Fruit fly (Drosophila melanogaster) whole organism, embryonic: Measurements from ENCODE around the gene dsx-c73A.

Experiments
- Atf3 ChIP-seq: fragments of 200-800 bp; sonication (Bioruptor generic); optimal IDR thresholded peaks from 3 replicates; lab custom pipeline; 2016; ENCODE audit warnings: missing biosample characterization, missing genetic modification characterization
- Awh ChIP-seq: fragments of 200-800 bp; sonication (Bioruptor generic); IDR thresholded peaks from 2 replicates; pipeline ENCODE4, ENCODE4 v1.3.6; 2022; ENCODE audit warnings: missing biosample characterization, missing genetic modification characterization
- Bgb ChIP-seq: fragments of 200-800 bp; sonication (Bioruptor generic); IDR thresholded peaks from 2 replicates; pipeline ENCODE4 v1.3.6; 2022; ENCODE audit warnings: missing biosample characterization, missing genetic modification characterization; ENCODE audit not compliant: partially characterized antibody
- CG10565 ChIP-seq: fragments of 200-800 bp; sonication (Bioruptor generic); optimal IDR thresholded peaks from 3 replicates; lab custom pipeline; 2016; ENCODE audit warnings: missing biosample characterization, mild to moderate bottlenecking, missing genetic modification characterization
- CG14014 ChIP-seq: fragments of 200-800 bp; sonication (Bioruptor generic); IDR thresholded peaks from 2 replicates; pipeline ENCODE4 v1.3.6; 2022; ENCODE audit warnings: missing biosample characterization, missing genetic modification characterization
- CG15073 ChIP-seq: fragments of 200-800 bp; sonication (Bioruptor generic); optimal IDR thresholded peaks from 2 replicates; lab custom pipeline; 2016; ENCODE audit warnings: missing biosample characterization, missing genetic modification characterization
- CG16863 ChIP-seq: fragments of 200-800 bp; sonication (Bioruptor generic); optimal IDR thresholded peaks from 3 replicates; lab custom pipeline; 2016; ENCODE audit warnings: missing biosample characterization, missing genetic modification characterization
- CG1832 ChIP-seq: fragments of 200-800 bp; sonication (Bioruptor generic); optimal IDR thresholded peaks from 2 replicates; lab custom pipeline; 2017; ENCODE audit warnings: missing biosample characterization, mild to moderate bottlenecking, missing genetic modification characterization, inconsistent platforms
- CG2678 ChIP-seq: fragments of 200-800 bp; sonication (Bioruptor generic); optimal IDR thresholded peaks from 3 replicates; lab custom pipeline; 2019; ENCODE audit warnings: missing biosample characterization, mild to moderate bottlenecking, missing genetic modification characterization, moderate library complexity
- CG2875 ChIP-seq: fragments of 200-800 bp; sonication (Bioruptor generic); optimal IDR thresholded peaks from 2 replicates; lab custom pipeline; 2017; ENCODE audit warnings: missing biosample characterization, mild to moderate bottlenecking, missing genetic modification characterization, missing genetic modification reagents
- CG32532 ChIP-seq: fragments of 200-800 bp; sonication (Bioruptor generic); IDR thresholded peaks from 2 replicates; pipeline ENCODE4 v1.3.6; 2022; ENCODE audit warnings: missing biosample characterization, missing genetic modification characterization
- CG32772 ChIP-seq: fragments of 200-800 bp; sonication (Bioruptor generic); IDR thresholded peaks from 2 replicates; pipeline ENCODE4 v1.3.6; 2022; ENCODE audit warnings: missing biosample characterization, missing genetic modification characterization
- CG34376 ChIP-seq: fragments of 200-800 bp; sonication (Bioruptor generic); optimal IDR thresholded peaks from 2 replicates; lab custom pipeline; 2018; ENCODE audit warnings: missing biosample characterization, mild to moderate bottlenecking, missing genetic modification characterization
- CG34422 ChIP-seq: fragments of 200-800 bp; sonication (Bioruptor generic); IDR thresholded peaks from 3 replicates; pipeline ENCODE4 v1.3.6; 2022; ENCODE audit warnings: missing biosample characterization, missing genetic modification characterization
- CG3847 ChIP-seq: fragments of 200-800 bp; sonication (Bioruptor generic); IDR thresholded peaks from 2 replicates; pipeline ENCODE4 v1.3.6; 2022; ENCODE audit warnings: missing biosample characterization, missing genetic modification characterization
- CG3995 ChIP-seq: fragments of 200-800 bp; sonication (Bioruptor generic); optimal IDR thresholded peaks from 3 replicates; lab custom pipeline; 2016; ENCODE audit warnings: missing biosample characterization, missing genetic modification characterization
- CG43689 ChIP-seq: fragments of 200-800 bp; sonication (Bioruptor generic); IDR thresholded peaks from 2 replicates; pipeline ENCODE4 v1.3.6; 2022; ENCODE audit warnings: missing biosample characterization, missing genetic modification characterization
- CG4404 ChIP-seq: fragments of 200-800 bp; sonication (Bioruptor generic); IDR thresholded peaks from 2 replicates; pipeline ENCODE4 v1.3.6; 2022; ENCODE audit warnings: missing biosample characterization, missing genetic modification characterization
- CG7357 ChIP-seq: fragments of 200-800 bp; sonication (Bioruptor generic); IDR thresholded peaks from 3 replicates; pipeline ENCODE4 v1.3.6; 2022; ENCODE audit warnings: missing biosample characterization, missing genetic modification characterization
- CG7928 ChIP-seq: fragments of 200-800 bp; sonication (Bioruptor generic); optimal IDR thresholded peaks from 2 replicates; lab custom pipeline; 2017; ENCODE audit warnings: missing biosample characterization, mild to moderate bottlenecking, missing genetic modification characterization
- CG9215 ChIP-seq: fragments of 200-800 bp; sonication (Bioruptor generic); IDR thresholded peaks from 2 replicates; pipeline ENCODE4 v1.3.6; 2022; ENCODE audit warnings: missing biosample characterization, missing genetic modification characterization
- CHES-1-like ChIP-seq: fragments of 200-800 bp; sonication (Bioruptor generic); optimal IDR thresholded peaks from 2 replicates; lab custom pipeline; 2016; ENCODE audit warnings: missing biosample characterization, missing genetic modification characterization
- CoRest ChIP-seq: fragments of 200-800 bp; sonication (Bioruptor generic); optimal IDR thresholded peaks from 3 replicates; lab custom pipeline; 2018; ENCODE audit warnings: missing biosample characterization, mild to moderate bottlenecking, missing genetic modification characterization, moderate library complexity
- D19B ChIP-seq: fragments of 200-800 bp; sonication (Bioruptor generic); optimal IDR thresholded peaks from 2 replicates; lab custom pipeline; 2017; ENCODE audit warnings: missing biosample characterization, mild to moderate bottlenecking, missing genetic modification characterization
- E2f1 ChIP-seq: fragments of 200-800 bp; sonication (Bioruptor generic); IDR thresholded peaks from 2 replicates; pipeline ENCODE4 v1.3.6; 2022; ENCODE audit warnings: missing biosample characterization, missing genetic modification characterization
- HLH54F ChIP-seq: fragments of 200-800 bp; sonication (Bioruptor generic); optimal IDR thresholded peaks from 3 replicates; lab custom pipeline; 2016; ENCODE audit warnings: missing biosample characterization, missing genetic modification characterization
- Hand ChIP-seq: fragments of 200-800 bp; sonication (Bioruptor generic); optimal IDR thresholded peaks from 2 replicates; lab custom pipeline; 2017; ENCODE audit warnings: mild to moderate bottlenecking, missing biosample characterization, missing genetic modification reagents, missing genetic modification characterization
- Mes4 ChIP-seq: fragments of 200-800 bp; sonication (Bioruptor generic); optimal IDR thresholded peaks from 2 replicates; lab custom pipeline; 2016; ENCODE audit warnings: missing biosample characterization, missing genetic modification characterization
- Opbp ChIP-seq: fragments of 200-800 bp; sonication (Bioruptor generic); IDR thresholded peaks from 3 replicates; pipeline ENCODE4 v1.3.6; 2022; ENCODE audit warnings: missing biosample characterization, missing genetic modification characterization; ENCODE audit not compliant: partially characterized antibody
- Spps ChIP-seq: fragments of 200-800 bp; sonication (Bioruptor generic); optimal IDR thresholded peaks from 2 replicates; lab custom pipeline; 2018; ENCODE audit warnings: missing biosample characterization, mild to moderate bottlenecking, missing genetic modification characterization
- Sry-β ChIP-seq: fragments of 200-800 bp; sonication (Bioruptor generic); optimal IDR thresholded peaks from 2 replicates; lab custom pipeline; 2018; ENCODE audit warnings: missing biosample characterization, mild to moderate bottlenecking, missing genetic modification characterization, moderate library complexity
- TFAM ChIP-seq: fragments of 200-800 bp; sonication (Bioruptor generic); optimal IDR thresholded peaks from 2 replicates; lab custom pipeline; 2017; ENCODE audit warnings: missing biosample characterization, missing genetic modification characterization, inconsistent platforms
- Tbp ChIP-seq: fragments of >200 bp; optimal IDR thresholded peaks from 2 replicates; lab custom pipeline; 2018; ENCODE audit warnings: missing biosample characterization, missing genetic modification characterization
- Xrp1 ChIP-seq: fragments of 200-800 bp; sonication (Bioruptor generic); IDR thresholded peaks from 2 replicates; pipeline ENCODE4 v1.3.6; 2022; ENCODE audit warnings: missing biosample characterization, missing genetic modification characterization
- YL-1 ChIP-seq: fragments of 200-800 bp; sonication (Bioruptor generic); optimal IDR thresholded peaks from 3 replicates; lab custom pipeline; 2017; ENCODE audit warnings: missing biosample characterization, mild to moderate bottlenecking, missing genetic modification characterization
- bigmax ChIP-seq: fragments of 200-800 bp; sonication (Bioruptor generic); optimal IDR thresholded peaks from 2 replicates; lab custom pipeline; 2018; ENCODE audit warnings: missing biosample characterization, mild to moderate bottlenecking, missing genetic modification characterization
- br ChIP-seq: fragments of >200 bp; optimal IDR thresholded peaks from 2 replicates; lab custom pipeline; 2017
- dimm ChIP-seq: fragments of 200-800 bp; sonication (Bioruptor generic); IDR thresholded peaks from 2 replicates; pipeline ENCODE4 v1.3.6; 2022; ENCODE audit warnings: missing biosample characterization, missing genetic modification characterization
- fd102C ChIP-seq: fragments of 200-800 bp; sonication (Bioruptor generic); optimal IDR thresholded peaks from 2 replicates; lab custom pipeline; 2018; ENCODE audit warnings: missing biosample characterization, mild to moderate bottlenecking, missing genetic modification characterization, moderate library complexity
- gce ChIP-seq: fragments of 200-800 bp; sonication (Bioruptor generic); IDR thresholded peaks from 3 replicates; pipeline ENCODE4 v1.3.6; 2022; ENCODE audit warnings: missing biosample characterization, missing genetic modification characterization
- hth ChIP-seq: fragments of >200 bp; optimal IDR thresholded peaks from 2 replicates; lab custom pipeline; 2017; ENCODE audit warnings: inconsistent platforms
- lbe ChIP-seq: fragments of 200-800 bp; sonication (Bioruptor generic); optimal IDR thresholded peaks from 2 replicates; lab custom pipeline; 2016; ENCODE audit warnings: missing biosample characterization, mild to moderate bottlenecking, missing genetic modification characterization
- lmd ChIP-seq: fragments of 200-800 bp; sonication (Bioruptor generic); IDR thresholded peaks from 2 replicates; pipeline ENCODE4 v1.3.6; 2022; ENCODE audit warnings: missing biosample characterization, missing genetic modification characterization
- mld ChIP-seq: fragments of 200-800 bp; sonication (Bioruptor generic); IDR thresholded peaks from 3 replicates; pipeline ENCODE4 v1.3.6; 2022; ENCODE audit warnings: missing biosample characterization, missing genetic modification characterization; ENCODE audit not compliant: partially characterized antibody
- pnt ChIP-seq: fragments of 200-800 bp; sonication (Bioruptor generic); optimal IDR thresholded peaks from 3 replicates; lab custom pipeline; 2016; ENCODE audit warnings: missing biosample characterization, missing genetic modification characterization
- rib ChIP-seq: fragments of 200-800 bp; sonication (Bioruptor generic); IDR thresholded peaks from 2 replicates; pipeline ENCODE4 v1.3.6; 2022; ENCODE audit warnings: missing biosample characterization, missing genetic modification characterization
- row ChIP-seq: fragments of 200-800 bp; sonication (Bioruptor generic); IDR thresholded peaks from 3 replicates; pipeline ENCODE4 v1.3.6; 2022; ENCODE audit warnings: missing biosample characterization, missing genetic modification characterization
- slp2 ChIP-seq: fragments of 200-800 bp; sonication (Bioruptor generic); optimal IDR thresholded peaks from 2 replicates; lab custom pipeline; 2016; ENCODE audit warnings: missing biosample characterization, missing genetic modification characterization
- so ChIP-seq: fragments of 200-800 bp; sonication (Bioruptor generic); IDR thresholded peaks from 3 replicates; pipeline ENCODE4 v1.3.6; 2022; ENCODE audit warnings: missing biosample characterization, missing genetic modification characterization
- ssp ChIP-seq: fragments of 200-800 bp; sonication (Bioruptor generic); IDR thresholded peaks from 2 replicates; pipeline ENCODE4 v1.3.6; 2022; ENCODE audit warnings: missing biosample characterization, missing genetic modification characterization
- trem ChIP-seq: fragments of 200-800 bp; optimal IDR thresholded peaks from 3 replicates; lab custom pipeline; 2019; ENCODE audit warnings: missing biosample characterization, mild to moderate bottlenecking, missing genetic modification characterization, moderate library complexity
- usp ChIP-seq: fragments of >200 bp; optimal IDR thresholded peaks from 2 replicates; lab custom pipeline; 2017; ENCODE audit warnings: missing biosample characterization, missing genetic modification characterization
- vvl ChIP-seq: fragments of 200-800 bp; sonication (Bioruptor generic); IDR thresholded peaks from 2 replicates; pipeline ENCODE4 v1.3.6; 2022; ENCODE audit warnings: missing biosample characterization, missing genetic modification characterization

dsx-c73A gene

dm6 chr3L:16411566-16411965 lies 40.2 kb downstream of the dsx-c73A start, which contains the start of gene fax (continued):
- TF ChIP-seq hth (lab: Kevin White, UChicago) (no peak), CG32772 (GFP tag; lab: Robert Waterston, UW) (no peak), CG3995 (peak; percentile 84), row (GFP tag; lab: Robert Waterston, UW) (peak; percentile 46; the same call in 1 of the 3 replicates), bigmax (GFP tag; lab: Kevin White, UChicago) (no peak), CG7928 (GFP tag; lab: Kevin White, UChicago) (no peak), CG9215 (GFP tag; lab: Robert Waterston, UW) (no peak), CG16863 (GFP tag; lab: Kevin White, UChicago) (no peak), CG3847 (no peak), Mes4 (GFP tag; lab: Kevin White, UChicago) (no peak), CG4404 (GFP tag; lab: Robert Waterston, UW) (no peak), CG10565 (GFP tag; lab: Kevin White, UChicago) (no peak), TFAM (GFP tag; lab: Kevin White, UChicago) (no peak), Xrp1 (no peak; the same call in 1 of the 2 replicates), gce (no peak), mld (no peak), CG2678 (tag; lab: Kevin White, UChicago) (peak; percentile 4), Bgb (GFP tag; lab: Robert Waterston, UW) (peak; percentile 56; the same call in 1 of the 2 replicates), Atf3 (GFP tag; lab: Kevin White, UChicago) (no peak), vvl (GFP tag; lab: Robert Waterston, UW) (peak; percentile 61; the same call in 1 of the 2 replicates), CG15073 (GFP tag; lab: Kevin White, UChicago) (no peak), Sry-β (no peak), Opbp (GFP tag; lab: Robert Waterston, UW) (peak; percentile 71), CG34376 (GFP tag; lab: Kevin White, UChicago) (peak; percentile 45), Spps (tag; lab: Kevin White, UChicago) (no peak), slp2 (GFP tag; lab: Kevin White, UChicago) (no peak), lmd (GFP tag; lab: Robert Waterston, UW) (no peak), CG1832 (GFP tag; lab: Kevin White, UChicago) (peak; percentile 72), E2f1 (GFP tag; lab: Robert Waterston, UW) (no peak), YL-1 (GFP tag; lab: Kevin White, UChicago) (peak; percentile 28), pnt (GFP tag; lab: Kevin White, UChicago) (no peak), CG2875 (GFP tag; lab: Kevin White, UChicago) (no peak), br (lab: Kevin White, UChicago) (no peak), fd102C (GFP tag; lab: Kevin White, UChicago) (peak; percentile 25), Awh (no peak), dimm (GFP tag; lab: Robert Waterston, UW) (no peak), D19B (GFP tag; lab: Kevin White, UChicago) (no peak), usp (GFP tag; lab: Kevin White, UChicago) (no peak), so (GFP tag; lab: Robert Waterston, UW) (peak; percentile 57; the same call in 1 of the 3 replicates), CG7357 (GFP tag; lab: Robert Waterston, UW) (no peak), rib (no peak), CG34422 (GFP tag; lab: Robert Waterston, UW) (peak; percentile 66; the same call in 1 of the 3 replicates), HLH54F (GFP tag; lab: Kevin White, UChicago) (no peak), Hand (GFP tag; lab: Kevin White, UChicago) (no peak), CG32532 (GFP tag; lab: Robert Waterston, UW) (peak; percentile 29; the same call in 1 of the 2 replicates), Tbp (GFP tag; lab: Kevin White, UChicago) (no peak), trem (peak; percentile 52), CHES-1-like (GFP tag; lab: Kevin White, UChicago) (no peak), CG43689 (no peak), CG14014 (GFP tag; lab: Robert Waterston, UW) (no peak), CoRest (tag; lab: Kevin White, UChicago) (peak; percentile 30), lbe (peak; percentile 40), ssp (GFP tag; lab: Robert Waterston, UW) (no peak)
